Fruit fly (Drosophila melanogaster) whole organism, embryonic: ENCODE measurements around the gene Tre1.

Source experiments
- BEAF-32 ChIP-seq: fragments of 200-800 bp; sonication (Bioruptor generic); optimal IDR thresholded peaks from 3 replicates; lab custom pipeline; 2017; ENCODE audit warnings: missing biosample characterization, missing genetic modification characterization, mild to moderate bottlenecking, moderate library complexity, missing genetic modification reagents
- CG10321 ChIP-seq: fragments of 200-800 bp; sonication (Bioruptor generic); IDR thresholded peaks from 2 replicates; pipeline ENCODE4 v1.3.6; 2022; ENCODE audit warnings: missing biosample characterization, missing genetic modification characterization
- CG11085 ChIP-seq: fragments of 200-800 bp; sonication (Bioruptor generic); IDR thresholded peaks from 2 replicates; pipeline ENCODE4 v1.3.6; 2022; ENCODE audit warnings: missing biosample characterization, missing genetic modification characterization
- CG11247 ChIP-seq: fragments of 200-800 bp; sonication (Bioruptor generic); IDR thresholded peaks from 2 replicates; pipeline ENCODE4 v1.3.6; 2022; ENCODE audit warnings: missing biosample characterization, missing genetic modification characterization
- CG17361 ChIP-seq: fragments of 200-800 bp; sonication (Bioruptor generic); IDR thresholded peaks from 3 replicates; pipeline ENCODE4 v1.3.6; 2022; ENCODE audit warnings: missing biosample characterization, missing genetic modification characterization
- CG18476 ChIP-seq: fragments of 200-800 bp; sonication (Bioruptor generic); optimal IDR thresholded peaks from 2 replicates; lab custom pipeline; 2016; ENCODE audit warnings: missing biosample characterization, mild to moderate bottlenecking, missing genetic modification characterization
- CG31388 ChIP-seq: fragments of 200-800 bp; sonication (Bioruptor generic); optimal IDR thresholded peaks from 2 replicates; lab custom pipeline; 2016; ENCODE audit warnings: missing biosample characterization, missing genetic modification characterization
- CG3163 ChIP-seq: fragments of 200-800 bp; sonication (Bioruptor generic); optimal IDR thresholded peaks from 3 replicates; lab custom pipeline; 2016; ENCODE audit warnings: missing biosample characterization, missing genetic modification characterization
- CG32767 ChIP-seq: fragments of 200-800 bp; sonication (Bioruptor generic); IDR thresholded peaks from 2 replicates; pipeline ENCODE4 v1.3.6; 2022; ENCODE audit warnings: missing biosample characterization, missing genetic modification characterization
- CG34224 ChIP-seq: fragments of 200-800 bp; sonication (Bioruptor generic); IDR thresholded peaks from 3 replicates; pipeline ENCODE4 v1.3.6; 2022; ENCODE audit warnings: missing biosample characterization, missing genetic modification characterization; ENCODE audit not compliant: partially characterized antibody
- CG34376 ChIP-seq: fragments of 200-800 bp; sonication (Bioruptor generic); optimal IDR thresholded peaks from 2 replicates; lab custom pipeline; 2018; ENCODE audit warnings: missing biosample characterization, mild to moderate bottlenecking, missing genetic modification characterization
- CG3838 ChIP-seq: fragments of 200-800 bp; sonication (Bioruptor generic); optimal IDR thresholded peaks from 3 replicates; lab custom pipeline; 2016; ENCODE audit warnings: missing biosample characterization, missing genetic modification characterization
- CG42726 ChIP-seq: fragments of 200-800 bp; sonication (Bioruptor generic); IDR thresholded peaks from 2 replicates; pipeline ENCODE4 v1.3.6; 2022; ENCODE audit warnings: missing biosample characterization, missing genetic modification characterization; ENCODE audit not compliant: partially characterized antibody
- CG4730 ChIP-seq: fragments of 200-800 bp; sonication (Bioruptor generic); IDR thresholded peaks from 2 replicates; pipeline ENCODE4 v1.3.6; 2022; ENCODE audit warnings: missing biosample characterization, missing genetic modification characterization
- CG6854 ChIP-seq: fragments of 200-800 bp; sonication (Bioruptor generic); optimal IDR thresholded peaks from 3 replicates; lab custom pipeline; 2017; ENCODE audit warnings: missing biosample characterization, mild to moderate bottlenecking, missing genetic modification characterization
- CG7372 ChIP-seq: fragments of 200-800 bp; sonication (Bioruptor generic); IDR thresholded peaks from 2 replicates; pipeline ENCODE4 v1.3.6; 2022; ENCODE audit warnings: missing biosample characterization, missing genetic modification characterization
- CG7556 ChIP-seq: fragments of 200-800 bp; sonication (Bioruptor generic); optimal IDR thresholded peaks from 2 replicates; lab custom pipeline; 2017; ENCODE audit warnings: missing biosample characterization, mild to moderate bottlenecking, missing genetic modification characterization
- CHES-1-like ChIP-seq: fragments of 200-800 bp; sonication (Bioruptor generic); optimal IDR thresholded peaks from 2 replicates; lab custom pipeline; 2016; ENCODE audit warnings: missing biosample characterization, missing genetic modification characterization
- CkIIα-i1 ChIP-seq: fragments of 200-800 bp; sonication (Bioruptor generic); IDR thresholded peaks from 2 replicates; pipeline ENCODE4 v1.3.6; 2022; ENCODE audit warnings: missing biosample characterization, missing genetic modification characterization
- Dad ChIP-seq: fragments of 200-800 bp; sonication (Bioruptor generic); optimal IDR thresholded peaks from 3 replicates; lab custom pipeline; 2016; ENCODE audit warnings: missing biosample characterization, missing genetic modification characterization
- Hr3 ChIP-seq: fragments of 200-800 bp; sonication (Bioruptor generic); optimal IDR thresholded peaks from 3 replicates; lab custom pipeline; 2016; ENCODE audit warnings: missing biosample characterization, missing genetic modification characterization
- Hr78 ChIP-seq, 2 experiments: fragments of 200-800 bp in 1 of 2; fragments of >200 bp in 1 of 2; sonication (Bioruptor generic) in 1 of 2; optimal IDR thresholded peaks; 2 replicates each; lab custom pipeline; 2017 to 2019; ENCODE audit warnings: missing biosample characterization in 2 of 2, missing genetic modification characterization in 2 of 2, mild to moderate bottlenecking in 1 of 2, moderate library complexity in 1 of 2
- Mes4 ChIP-seq: fragments of 200-800 bp; sonication (Bioruptor generic); optimal IDR thresholded peaks from 2 replicates; lab custom pipeline; 2016; ENCODE audit warnings: missing biosample characterization, missing genetic modification characterization
- Nf-YB ChIP-seq: fragments of 200-800 bp; sonication (Bioruptor generic); optimal IDR thresholded peaks from 3 replicates; lab custom pipeline; 2019; ENCODE audit warnings: missing biosample characterization, mild to moderate bottlenecking, missing genetic modification characterization, moderate library complexity
- Rfx ChIP-seq: fragments of 200-800 bp; sonication (Bioruptor generic); IDR thresholded peaks from 2 replicates; pipeline ENCODE4 v1.3.6; 2022; ENCODE audit warnings: missing biosample characterization, missing genetic modification characterization
- Side ChIP-seq: fragments of 200-800 bp; sonication (Bioruptor generic); optimal IDR thresholded peaks from 2 replicates; lab custom pipeline; 2016; ENCODE audit warnings: missing biosample characterization, missing genetic modification characterization
- Sox102F ChIP-seq: fragments of 200-800 bp; sonication (Bioruptor generic); optimal IDR thresholded peaks from 2 replicates; lab custom pipeline; 2018; ENCODE audit warnings: missing biosample characterization, mild to moderate bottlenecking, missing genetic modification characterization, moderate library complexity
- ab ChIP-seq: fragments of 200-800 bp; sonication (Bioruptor generic); optimal IDR thresholded peaks from 2 replicates; lab custom pipeline; 2016; ENCODE audit warnings: missing biosample characterization, missing genetic modification characterization
- br ChIP-seq: fragments of >200 bp; optimal IDR thresholded peaks from 2 replicates; lab custom pipeline; 2017
- cg ChIP-seq: fragments of 200-800 bp; sonication (Bioruptor generic); optimal IDR thresholded peaks from 3 replicates; lab custom pipeline; 2019; ENCODE audit warnings: missing biosample characterization, mild to moderate bottlenecking, missing genetic modification characterization, moderate library complexity
- chif ChIP-seq, 2 experiments: fragments of 200-800 bp; sonication (Bioruptor generic); optimal IDR thresholded peaks; 3 replicates each; lab custom pipeline; 2016; ENCODE audit warnings: missing biosample characterization in 2 of 2, missing genetic modification characterization in 2 of 2
- dmrt99B ChIP-seq: fragments of 200-800 bp; sonication (Bioruptor generic); optimal IDR thresholded peaks from 2 replicates; lab custom pipeline; 2018; ENCODE audit warnings: missing biosample characterization, mild to moderate bottlenecking, missing genetic modification characterization, moderate library complexity
- fd96Cb ChIP-seq: fragments of 200-800 bp; sonication (Bioruptor generic); optimal IDR thresholded peaks from 2 replicates; lab custom pipeline; 2018; ENCODE audit warnings: missing biosample characterization, mild to moderate bottlenecking, missing genetic modification characterization, moderate library complexity
- gce ChIP-seq: fragments of 200-800 bp; sonication (Bioruptor generic); IDR thresholded peaks from 3 replicates; pipeline ENCODE4 v1.3.6; 2022; ENCODE audit warnings: missing biosample characterization, missing genetic modification characterization
- gcm2 ChIP-seq: fragments of 200-800 bp; sonication (Bioruptor generic); optimal IDR thresholded peaks from 2 replicates; lab custom pipeline; 2016; ENCODE audit warnings: missing biosample characterization, missing genetic modification characterization
- gfzf ChIP-seq: fragments of 200-800 bp; sonication (Bioruptor generic); optimal IDR thresholded peaks from 2 replicates; lab custom pipeline; 2016; ENCODE audit warnings: missing biosample characterization, mild to moderate bottlenecking, missing genetic modification characterization, moderate library complexity
- hth ChIP-seq: fragments of >200 bp; optimal IDR thresholded peaks from 2 replicates; lab custom pipeline; 2017; ENCODE audit warnings: inconsistent platforms
- peb ChIP-seq: fragments of 200-800 bp; sonication (Bioruptor generic); IDR thresholded peaks from 2 replicates; pipeline ENCODE4 v1.3.6; 2022; ENCODE audit warnings: missing biosample characterization, missing genetic modification characterization
- phol ChIP-seq: fragments of 200-800 bp; sonication (Bioruptor generic); optimal IDR thresholded peaks from 3 replicates; lab custom pipeline; 2018; ENCODE audit warnings: missing biosample characterization, mild to moderate bottlenecking, missing genetic modification characterization, moderate library complexity
- prd ChIP-seq, 3 experiments: fragments of >200 bp in 2 of 3; fragments of 200-800 bp in 1 of 3; sonication (Bioruptor generic) in 1 of 3; optimal IDR thresholded peaks in 2 of 3; IDR thresholded peaks in 1 of 3; 2 replicates in 2 of 3; 3 replicates in 1 of 3; pipeline versions ENCODE4 v1.3.6 to Lab custom; 2017 to 2022; ENCODE audit warnings: missing biosample characterization in 1 of 3, missing genetic modification characterization in 1 of 3
- ro ChIP-seq: fragments of 200-800 bp; sonication (Bioruptor generic); IDR thresholded peaks from 2 replicates; pipeline ENCODE4 v1.3.6; 2022; ENCODE audit warnings: missing biosample characterization, missing genetic modification characterization
- sc ChIP-seq, 3 experiments: fragments of >200 bp in 2 of 3; fragments of 200-800 bp in 1 of 3; sonication (Bioruptor generic) in 1 of 3; optimal IDR thresholded peaks; 2 replicates in 2 of 3; 3 replicates in 1 of 3; lab custom pipeline; 2017; ENCODE audit warnings: mild to moderate bottlenecking in 1 of 3, missing biosample characterization in 1 of 3, missing genetic modification characterization in 1 of 3, missing genetic modification reagents in 1 of 3
- schlank ChIP-seq: fragments of 200-800 bp; sonication (Bioruptor generic); optimal IDR thresholded peaks from 2 replicates; lab custom pipeline; 2018; ENCODE audit warnings: missing biosample characterization, mild to moderate bottlenecking, missing genetic modification characterization
- so ChIP-seq: fragments of 200-800 bp; sonication (Bioruptor generic); IDR thresholded peaks from 3 replicates; pipeline ENCODE4 v1.3.6; 2022; ENCODE audit warnings: missing biosample characterization, missing genetic modification characterization
- ssp ChIP-seq: fragments of 200-800 bp; sonication (Bioruptor generic); IDR thresholded peaks from 2 replicates; pipeline ENCODE4 v1.3.6; 2022; ENCODE audit warnings: missing biosample characterization, missing genetic modification characterization
- stwl ChIP-seq: fragments of 200-800 bp; sonication (Bioruptor generic); optimal IDR thresholded peaks from 3 replicates; lab custom pipeline; 2018; ENCODE audit warnings: missing biosample characterization, mild to moderate bottlenecking, missing genetic modification characterization, moderate library complexity
- ttk ChIP-seq: fragments of 200-800 bp; sonication (Bioruptor generic); IDR thresholded peaks from 2 replicates; pipeline ENCODE4 v2.1.2; 2022; ENCODE audit warnings: missing biosample characterization, missing genetic modification characterization
- tup ChIP-seq: fragments of 200-800 bp; sonication (Bioruptor generic); optimal IDR thresholded peaks from 2 replicates; lab custom pipeline; 2016; ENCODE audit warnings: missing biosample characterization, mild to moderate bottlenecking, missing genetic modification characterization, moderate library complexity
- yki ChIP-seq: fragments of >200 bp; optimal IDR thresholded peaks from 3 replicates; lab custom pipeline; 2018

Tre1 gene

DNA sequence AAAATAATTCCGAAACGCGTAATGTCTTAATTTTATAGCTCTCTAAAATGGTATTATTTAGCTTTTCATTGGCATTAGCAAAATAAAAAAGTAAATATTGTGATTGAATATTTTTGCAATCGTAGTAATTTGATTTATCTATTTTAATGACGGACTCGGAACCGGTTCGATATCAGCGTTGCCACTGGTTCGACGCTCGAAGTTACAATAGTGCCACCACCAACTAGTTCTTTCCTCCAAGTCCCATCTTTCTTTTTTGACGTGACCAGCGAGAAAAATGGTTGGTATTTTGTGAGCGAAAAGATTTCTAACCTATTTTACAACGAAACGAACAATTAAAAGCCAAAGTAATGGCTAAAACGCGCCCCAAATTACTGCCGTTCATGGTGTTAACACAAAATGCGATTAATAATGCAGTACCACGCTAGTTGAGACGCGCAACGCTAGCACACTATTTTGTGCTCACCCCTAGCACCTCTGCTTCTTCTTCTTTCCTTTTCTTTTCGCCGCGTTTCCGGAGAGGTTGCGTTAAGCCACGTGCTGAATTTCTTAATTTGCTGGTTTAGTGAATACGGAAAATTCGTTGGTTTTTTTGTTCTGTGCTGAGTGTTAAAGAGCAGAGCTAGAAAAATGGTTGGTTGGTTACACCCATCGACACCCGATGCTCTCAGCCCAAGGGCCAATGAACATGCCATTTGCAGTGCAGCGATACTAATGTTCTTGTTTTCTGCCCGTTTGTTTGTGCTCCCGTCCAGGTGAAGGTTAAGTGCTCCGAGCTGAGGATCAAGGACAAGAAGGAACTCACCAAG lies 7.3 kb downstream of the Tre1 start, which contains the start of gene RpL35 (continued):
- TF ChIP-seq CG7556 (GFP tag; lab: Kevin White, UChicago) (peak; percentile 7), CG11247 (GFP tag; lab: Robert Waterston, UW) (peak; percentile 27; the same call in 1 of the 2 replicates), gce (GFP tag; lab: Robert Waterston, UW) (no peak), CG3838 (GFP tag; lab: Kevin White, UChicago) (no peak), so (GFP tag; lab: Robert Waterston, UW) (no peak), Mes4 (GFP tag; lab: Kevin White, UChicago) (peak; percentile 37), prd (optimal IDR thresholded peaks at IDR 0.05; lab: Kevin White, UChicago) (no peak), prd (GFP tag; IDR thresholded peaks at IDR 0.05; lab: Robert Waterston, UW) (no peak; the same call in 2 of the 3 replicates), CG10321 (GFP tag; lab: Robert Waterston, UW) (no peak), fd96Cb (tag; lab: Kevin White, UChicago) (no peak), Hr3 (GFP tag; lab: Kevin White, UChicago) (no peak), CG42726 (GFP tag; lab: Robert Waterston, UW) (no peak), gcm2 (GFP tag; lab: Kevin White, UChicago) (peak; percentile 26), CHES-1-like (peak; percentile 11), stwl (tag; lab: Kevin White, UChicago) (no peak), peb (GFP tag; lab: Robert Waterston, UW) (0 out of 2 replicates have a peak, but pooled peaks have one; percentile 7), CG31388 (GFP tag; lab: Kevin White, UChicago) (no peak), Side (GFP tag; lab: Kevin White, UChicago) (peak; percentile 38), br (lab: Kevin White, UChicago) (no peak), ttk (GFP tag; lab: Robert Waterston, UW) (0 out of 2 replicates have a peak, but pooled peaks have one; percentile 35), ssp (GFP tag; lab: Robert Waterston, UW) (no peak), schlank (tag; lab: Kevin White, UChicago) (peak; percentile 58), CG17361 (GFP tag; lab: Robert Waterston, UW) (no peak), BEAF-32 (peak; percentile 67), tup (GFP tag; lab: Kevin White, UChicago) (no peak), cg (no peak), Hr78 (GFP tag; optimal IDR thresholded peaks at IDR 0.05; lab: Kevin White, UChicago) (no peak), phol (tag; lab: Kevin White, UChicago) (peak; percentile 57), yki (lab: Kevin White, UChicago) (no peak), Nf-YB (GFP tag; lab: Kevin White, UChicago) (peak; percentile 6), sc (optimal IDR thresholded peaks at IDR 0.05; lab: Kevin White, UChicago) (no peak), sc (GFP tag; optimal IDR thresholded peaks at IDR 0.05; lab: Kevin White, UChicago) (no peak), chif (GFP tag; optimal IDR thresholded peaks at IDR 0.05; lab: Kevin White, UChicago) (no peak), CG34224 (GFP tag; lab: Robert Waterston, UW) (no peak), CG18476 (GFP tag; lab: Kevin White, UChicago) (no peak), dmrt99B (no peak), CG7372 (GFP tag; lab: Robert Waterston, UW) (no peak), CG34376 (GFP tag; lab: Kevin White, UChicago) (peak; percentile 70), CG4730 (GFP tag; lab: Robert Waterston, UW) (no peak), CkIIα-i1 (no peak), gfzf (peak; percentile 59), Rfx (peak; percentile 37; the same call in 1 of the 2 replicates), ab (GFP tag; lab: Kevin White, UChicago) (no peak), Dad (GFP tag; lab: Kevin White, UChicago) (peak; percentile 33), CG6854 (GFP tag; lab: Kevin White, UChicago) (peak; percentile 52), Sox102F (GFP tag; lab: Kevin White, UChicago) (no peak), CG3163 (GFP tag; lab: Kevin White, UChicago) (peak; percentile 31), CG11085 (GFP tag; lab: Robert Waterston, UW) (0 out of 2 replicates have a peak, but pooled peaks have one; percentile 23), ro (GFP tag; lab: Robert Waterston, UW) (no peak), CG32767 (GFP tag; lab: Robert Waterston, UW) (no peak), hth (lab: Kevin White, UChicago) (no peak)
